Fruit fly (Drosophila melanogaster): ENCODE results near the gene CG42556.

The CG42556 gene

dm6 chr2L:16882871-16883849, 6.5 kb upstream of the CG42556 start (continued):
- TF ChIP-seq CG17802 (tag; optimal IDR thresholded peaks at IDR 0.05) (no peak), scrt (GFP tag; optimal IDR thresholded peaks at IDR 0.05) (peak; percentile 61), cas (GFP tag; IDR thresholded peaks at IDR 0.05) (no peak), CG1603 (tag; optimal IDR thresholded peaks at IDR 0.05) (no peak), CG10543 (GFP tag; optimal IDR thresholded peaks at IDR 0.05) (peak; percentile 23), CG3847 (GFP tag; IDR thresholded peaks at IDR 0.05) (no peak), Sox100B (GFP tag; optimal IDR thresholded peaks at IDR 0.05) (no peak), CG6813 (GFP tag; optimal IDR thresholded peaks at IDR 0.05) (no peak), Abd-B (GFP tag; optimal IDR thresholded peaks at IDR 0.05) (peak; percentile 42), gem (tag; optimal IDR thresholded peaks at IDR 0.05) (no peak), CG16863 (GFP tag; optimal IDR thresholded peaks at IDR 0.05) (no peak), BtbVII (GFP tag; optimal IDR thresholded peaks at IDR 0.05) (no peak), CG10979 (tag; optimal IDR thresholded peaks at IDR 0.05) (no peak), twi (tag; optimal IDR thresholded peaks at IDR 0.05) (no peak), Nf-YA (GFP tag; IDR thresholded peaks at IDR 0.05) (0 out of 2 replicates have a peak, but pooled peaks have one; percentile 13), ssp (GFP tag; IDR thresholded peaks at IDR 0.05) (no peak), HHEX (GFP tag; optimal IDR thresholded peaks at IDR 0.05) (peak; percentile 28), sug (tag; optimal IDR thresholded peaks at IDR 0.05) (peak; percentile 59), crol (GFP tag; IDR thresholded peaks at IDR 0.05) (peak; percentile 85), tll (GFP tag; optimal IDR thresholded peaks at IDR 0.05) (no peak), Blimp-1 (GFP tag; optimal IDR thresholded peaks at IDR 0.05) (no peak), Hmr (GFP tag; optimal IDR thresholded peaks at IDR 0.05) (peak; percentile 8), Adf1 (GFP tag; IDR thresholded peaks at IDR 0.05) (no peak), CG32532 (GFP tag; IDR thresholded peaks at IDR 0.05) (peak; percentile 19; the same call in 1 of the 2 replicates), Atf6 (GFP tag; IDR thresholded peaks at IDR 0.05) (no peak), CG34376 (GFP tag; optimal IDR thresholded peaks at IDR 0.05) (peak; percentile 84), chinmo (GFP tag; IDR thresholded peaks at IDR 0.05; ENCODE audit: partially characterized antibody) (peak; percentile 56; the same call in 2 of the 4 replicates), emc (GFP tag; optimal IDR thresholded peaks at IDR 0.05) (no peak), CG2120 (GFP tag; optimal IDR thresholded peaks at IDR 0.05) (peak; percentile 25), CG33213 (GFP tag; optimal IDR thresholded peaks at IDR 0.05) (no peak)

dm6 chr2L:16884702-16885101, 5.0 kb upstream of the CG42556 start:
- TF ChIP-seq CG10209 (GFP tag; optimal IDR thresholded peaks at IDR 0.05) (no peak), sd (tag; optimal IDR thresholded peaks at IDR 0.05) (peak; percentile 49), exex (tag; optimal IDR thresholded peaks at IDR 0.05) (peak; percentile 86)

dm6 chr2L:16885347-16885746, 4.4 kb upstream of the CG42556 start:
- TF ChIP-seq CG8281 (tag; optimal IDR thresholded peaks at IDR 0.05) (no peak), CG10321 (GFP tag; IDR thresholded peaks at IDR 0.05) (no peak), Dbx (GFP tag; IDR thresholded peaks at IDR 0.05) (0 out of 3 replicates have a peak, but pooled peaks have one; percentile 11), hb (GFP tag; IDR thresholded peaks at IDR 0.05; ENCODE audit: partially characterized antibody) (0 out of 3 replicates have a peak, but pooled peaks have one; percentile 10), Ets65A (GFP tag) (peak; percentile 31), CG17361 (GFP tag; IDR thresholded peaks at IDR 0.05) (0 out of 3 replicates have a peak, but pooled peaks have one; percentile 20), Med (GFP tag) (peak; percentile 50)
